Fruit fly (Drosophila melanogaster): ENCODE measurements around the gene sfl.
A peak's percentile ranks its signal among the peaks of the same experiment; 100 is the strongest.

The sfl gene

DNA sequence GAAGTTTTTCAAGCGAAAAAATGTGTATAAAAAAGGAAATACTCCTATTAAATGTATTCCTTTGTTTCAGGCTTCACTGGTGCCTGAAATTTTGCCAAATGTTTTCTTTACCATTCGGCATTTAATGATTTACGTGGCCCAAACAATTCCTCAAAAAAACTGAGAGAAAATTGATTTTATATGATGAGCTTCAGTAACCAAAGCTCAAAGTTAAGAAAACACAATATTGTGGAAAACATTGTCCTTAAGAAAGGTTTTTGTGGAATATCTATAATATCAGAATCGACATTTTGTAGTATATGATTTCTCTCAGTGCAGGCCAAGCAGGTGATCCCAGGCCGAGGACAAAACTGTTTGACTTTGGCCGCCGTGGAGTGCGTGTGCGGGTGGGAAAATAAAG lies 48.9 kb upstream of the sfl start:
- TF ChIP-seq CG15336 (GFP tag; IDR thresholded peaks at IDR 0.05), result peak; percentile 51; the same call in 1 of the 2 replicates
- peak; percentile 9 for TF ChIP-seq spab (GFP tag; optimal IDR thresholded peaks at IDR 0.05)
- peak; percentile 46 for TF ChIP-seq net (GFP tag; optimal IDR thresholded peaks at IDR 0.05)
- TF ChIP-seq vri (GFP tag; optimal IDR thresholded peaks at IDR 0.05), result peak; percentile 55
- TF ChIP-seq CG10631 (GFP tag; optimal IDR thresholded peaks at IDR 0.05), result peak; percentile 45
- TF ChIP-seq cyc (GFP tag; optimal IDR thresholded peaks at IDR 0.05), result peak; percentile 50
- peak; percentile 60 for TF ChIP-seq CG3919 (GFP tag; optimal IDR thresholded peaks at IDR 0.05)
- TF ChIP-seq CG4318 (GFP tag; optimal IDR thresholded peaks at IDR 0.05), result peak; percentile 45
- TF ChIP-seq CG34406 (GFP tag; optimal IDR thresholded peaks at IDR 0.05), result peak; percentile 43
- TF ChIP-seq CG8632 (GFP tag; optimal IDR thresholded peaks at IDR 0.05), result peak; percentile 48
- peak; percentile 22 for TF ChIP-seq dsx (GFP tag; optimal IDR thresholded peaks at IDR 0.05; ENCODE audit: poor library complexity, severe bottlenecking)
- no peak for TF ChIP-seq CG7368 (GFP tag; optimal IDR thresholded peaks at IDR 0.05)
- TF ChIP-seq CG6163 (GFP tag; IDR thresholded peaks at IDR 0.05), result no peak
- TF ChIP-seq CG1621 (tag; optimal IDR thresholded peaks at IDR 0.05), result peak; percentile 38
- TF ChIP-seq CG32006 (GFP tag; optimal IDR thresholded peaks at IDR 0.05), result peak; percentile 65
- TF ChIP-seq ss (GFP tag; optimal IDR thresholded peaks at IDR 0.05), result no peak
- TF ChIP-seq achi (GFP tag; optimal IDR thresholded peaks at IDR 0.05), result peak; percentile 61
- TF ChIP-seq CG6854 (GFP tag; optimal IDR thresholded peaks at IDR 0.05), result no peak
- TF ChIP-seq Sox15 (GFP tag; optimal IDR thresholded peaks at IDR 0.05), result no peak
- no peak for TF ChIP-seq Gug (GFP tag; IDR thresholded peaks at IDR 0.05)
- no peak for TF ChIP-seq fkh (GFP tag; optimal IDR thresholded peaks at IDR 0.05)
- TF ChIP-seq CG9139 (GFP tag; optimal IDR thresholded peaks at IDR 0.05), result no peak
- no peak for TF ChIP-seq Hr38 (GFP tag; optimal IDR thresholded peaks at IDR 0.05)
- peak; percentile 71 for TF ChIP-seq Hr4 (GFP tag; optimal IDR thresholded peaks at IDR 0.05)
- TF ChIP-seq Eip75B (GFP tag; optimal IDR thresholded peaks at IDR 0.05), result peak; percentile 40
- TF ChIP-seq CG6276 (GFP tag; optimal IDR thresholded peaks at IDR 0.05), result peak; percentile 4
- peak; percentile 87 for TF ChIP-seq Eip78C (GFP tag)
- peak; percentile 65 for TF ChIP-seq CG31627 (GFP tag; optimal IDR thresholded peaks at IDR 0.05)
- peak; percentile 63 for TF ChIP-seq svp (GFP tag)
- TF ChIP-seq CG6808 (GFP tag; optimal IDR thresholded peaks at IDR 0.05), result peak; percentile 36
- TF ChIP-seq Met (GFP tag; optimal IDR thresholded peaks at IDR 0.05), result peak; percentile 62
- no peak for TF ChIP-seq dac (GFP tag; optimal IDR thresholded peaks at IDR 0.05)
- no peak for TF ChIP-seq CG8319 (GFP tag; optimal IDR thresholded peaks at IDR 0.05)
- TF ChIP-seq CG11902 (GFP tag; optimal IDR thresholded peaks at IDR 0.05), result peak; percentile 5
- peak; percentile 68 for TF ChIP-seq Hr39 (GFP tag; optimal IDR thresholded peaks at IDR 0.05)
- TF ChIP-seq CG6792 (GFP tag; optimal IDR thresholded peaks at IDR 0.05), result peak; percentile 45
- TF ChIP-seq fd85E (GFP tag; optimal IDR thresholded peaks at IDR 0.05), result no peak
- TF ChIP-seq esn (GFP tag; optimal IDR thresholded peaks at IDR 0.05), result peak; percentile 72
- peak; percentile 39 for TF ChIP-seq topi (GFP tag; optimal IDR thresholded peaks at IDR 0.05)
- peak; percentile 48 for TF ChIP-seq acj6 (GFP tag; optimal IDR thresholded peaks at IDR 0.05)
- TF ChIP-seq Ets21C (GFP tag; optimal IDR thresholded peaks at IDR 0.05), result peak; percentile 18
- peak; percentile 65 for TF ChIP-seq lz (GFP tag; optimal IDR thresholded peaks at IDR 0.05)
- TF ChIP-seq Smox (GFP tag; optimal IDR thresholded peaks at IDR 0.05), result peak; percentile 68
- TF ChIP-seq OdsH (GFP tag; optimal IDR thresholded peaks at IDR 0.05), result peak; percentile 57
- peak; percentile 35 for TF ChIP-seq Ets96B (tag; optimal IDR thresholded peaks at IDR 0.05)
- TF ChIP-seq fd59A (GFP tag; optimal IDR thresholded peaks at IDR 0.05), result peak; percentile 14
- peak; percentile 60 for TF ChIP-seq Sox102F (GFP tag; optimal IDR thresholded peaks at IDR 0.05)
- TF ChIP-seq CG10669 (GFP tag; optimal IDR thresholded peaks at IDR 0.05), result peak; percentile 47
- TF ChIP-seq CG16779 (tag; optimal IDR thresholded peaks at IDR 0.05), result no peak
- TF ChIP-seq Eip93F (GFP tag; optimal IDR thresholded peaks at IDR 0.05), result no peak
- TF ChIP-seq CG11762 (GFP tag; optimal IDR thresholded peaks at IDR 0.05; ENCODE audit: insufficient read depth), result no peak
- peak; percentile 60; the same call in 2 of the 3 replicates for TF ChIP-seq CG8119 (GFP tag; IDR thresholded peaks at IDR 0.05)

Data from whole organism, prepupa.